Worm (Caenorhabditis elegans) whole organism, L3 larva: ENCODE results near the gene mpc-1.

ENCODE experiments used
- R02D3.7 ChIP-seq: fragments of 150-350 bp; optimal IDR thresholded peaks from 2 replicates; lab custom pipeline; 2014; ENCODE audit warnings: missing biosample characterization, missing genetic modification characterization
- elt-1 ChIP-seq: fragments of 150-350 bp; optimal IDR thresholded peaks from 2 replicates; lab custom pipeline; 2014; ENCODE audit warnings: missing biosample characterization, missing genetic modification characterization
- elt-2 ChIP-seq: sonication (generic microtip); optimal IDR thresholded peaks from 2 replicates; lab custom pipeline; 2016; ENCODE audit warnings: missing genetic modification reagents, mild to moderate bottlenecking, missing genetic modification characterization, missing compliant biosample characterization
- elt-3 ChIP-seq, 3 experiments: fragments of 150-350 bp in 1 of 3; sonication (generic microtip) in 2 of 3; optimal IDR thresholded peaks; 2 replicates in 2 of 3; 4 replicates in 1 of 3; lab custom pipeline; 2014 to 2017; ENCODE audit warnings: missing biosample characterization in 3 of 3, missing genetic modification characterization in 3 of 3
- lin-39 ChIP-seq: fragments of 150-350 bp; optimal IDR thresholded peaks from 2 replicates; lab custom pipeline; 2018; ENCODE audit warnings: missing biosample characterization, missing genetic modification reagents, missing genetic modification characterization
- mdl-1 ChIP-seq: fragments of 150-350 bp; optimal IDR thresholded peaks from 2 replicates; lab custom pipeline; 2014; ENCODE audit warnings: missing biosample characterization, missing genetic modification characterization
- sea-2 ChIP-seq: fragments of 150-350 bp; sonication (generic microtip); optimal IDR thresholded peaks from 4 replicates; lab custom pipeline; 2014; ENCODE audit warnings: missing biosample characterization, missing genetic modification reagents, missing genetic modification characterization
- snpc-4 ChIP-seq: fragments of 150-350 bp; optimal IDR thresholded peaks from 2 replicates; lab custom pipeline; 2014; ENCODE audit warnings: missing biosample characterization, missing genetic modification characterization

- TF ChIP-seq elt-3 (tag; optimal IDR thresholded peaks at IDR 0.05; lab: Kevin White, UChicago), result no peak
- no peak for TF ChIP-seq lin-39 (tag; lab: Kevin White, UChicago)
- no peak for TF ChIP-seq elt-1 (tag; lab: Kevin White, UChicago)
- TF ChIP-seq R02D3.7 (tag; lab: Kevin White, UChicago), result no peak
- TF ChIP-seq mdl-1 (tag; lab: Kevin White, UChicago), result no peak
- no peak for TF ChIP-seq elt-2 (tag; lab: Kevin White, UChicago)
- no peak for TF ChIP-seq snpc-4 (tag; lab: Kevin White, UChicago)
- TF ChIP-seq sea-2 (GFP tag; lab: Kevin White, UChicago), result no peak
Observed at ce11 chrIII:4391319-4391718, 21.9 kb upstream of the mpc-1 start.
